Worm (Caenorhabditis elegans): ENCODE results near the gene Y48E1C.1.

Y48E1C.1 gene

ce11 chrII:13461604-13462375, 47.0 kb downstream of the Y48E1C.1 start (continued):
- no peak for TF ChIP-seq unc-130 (GFP tag; optimal IDR thresholded peaks at IDR 0.05)
- no peak for TF ChIP-seq F39B2.1 (GFP tag; IDR thresholded peaks at IDR 0.05)
- peak; percentile 30 for TF ChIP-seq tbp1 (GFP tag; optimal IDR thresholded peaks at IDR 0.05)
- 0 out of 2 replicates have a peak, but pooled peaks have one; percentile 21 for TF ChIP-seq madf-6 (GFP tag; IDR thresholded peaks at IDR 0.05)
- no peak for TF ChIP-seq ceh-27 (GFP tag; optimal IDR thresholded peaks at IDR 0.05)
- no peak for TF ChIP-seq ztf-3 (GFP tag; optimal IDR thresholded peaks at IDR 0.05)
- TF ChIP-seq attf-6 (GFP tag; IDR thresholded peaks at IDR 0.05): no peak
- no peak for TF ChIP-seq cebp-1 (GFP tag; IDR thresholded peaks at IDR 0.05)
- peak; percentile 59 for TF ChIP-seq cebp-1 (tag; optimal IDR thresholded peaks at IDR 0.05)
- TF ChIP-seq madf-10 (tag; optimal IDR thresholded peaks at IDR 0.05): peak; percentile 81
- no peak for TF ChIP-seq nhr-179 (tag; optimal IDR thresholded peaks at IDR 0.05)
- no peak for TF ChIP-seq ceh-79 (tag; optimal IDR thresholded peaks at IDR 0.05)
- peak; percentile 70 for TF ChIP-seq nfyb-1 (GFP tag; IDR thresholded peaks at IDR 0.05)
- no peak for TF ChIP-seq F57C9.4 (tag; optimal IDR thresholded peaks at IDR 0.05)
- no peak for TF ChIP-seq ceh-58 (GFP tag; IDR thresholded peaks at IDR 0.05)
- TF ChIP-seq F49E8.2 (tag; optimal IDR thresholded peaks at IDR 0.05; ENCODE audit: insufficient read depth): no peak
- no peak for TF ChIP-seq bed-1 (GFP tag; IDR thresholded peaks at IDR 0.05)
- no peak for TF ChIP-seq Y95B8A.8 (GFP tag; IDR thresholded peaks at IDR 0.05)
- TF ChIP-seq ceh-40 (GFP tag; IDR thresholded peaks at IDR 0.05): 0 out of 2 replicates have a peak, but pooled peaks have one; percentile 56
- no peak for TF ChIP-seq madf-3 (GFP tag; IDR thresholded peaks at IDR 0.05)
- TF ChIP-seq snpc-4 (GFP tag; optimal IDR thresholded peaks at IDR 0.05): no peak
- TF ChIP-seq snpc-4 (tag; optimal IDR thresholded peaks at IDR 0.05): peak in 3 of 4 experiments; percentile 33 to 36 (median 35)
- no peak for TF ChIP-seq ztf-6 (GFP tag; IDR thresholded peaks at IDR 0.05)
- no peak for TF ChIP-seq aptf-2 (GFP tag; conservative IDR thresholded peaks at IDR 0.05)
- peak; percentile 16 for TF ChIP-seq pha-4 (tag; optimal IDR thresholded peaks at IDR 0.05)
- peak; percentile 44; the same call in 1 of the 2 replicates for TF ChIP-seq zfh-2 (GFP tag; conservative IDR thresholded peaks at IDR 0.05)
- no peak for TF ChIP-seq nhr-120 (GFP tag; IDR thresholded peaks at IDR 0.05)
- TF ChIP-seq lin-26 (GFP tag; IDR thresholded peaks at IDR 0.05): peak; percentile 76
- no peak for TF ChIP-seq nfya-2 (GFP tag; IDR thresholded peaks at IDR 0.05)
- peak; percentile 23 for TF ChIP-seq repo-1 (tag; optimal IDR thresholded peaks at IDR 0.05)
- TF ChIP-seq ceh-100 (GFP tag; IDR thresholded peaks at IDR 0.05): no peak
- TF ChIP-seq die-1 (tag; optimal IDR thresholded peaks at IDR 0.05): no peak
- TF ChIP-seq K11D2.4 (GFP tag; IDR thresholded peaks at IDR 0.05): peak; percentile 53; the same call in 1 of the 2 replicates
- TF ChIP-seq tbx-9 (tag; optimal IDR thresholded peaks at IDR 0.05; ENCODE audit: borderline replicate concordance): no peak
- TF ChIP-seq lin-54 (GFP tag; optimal IDR thresholded peaks at IDR 0.05): peak; percentile 2
- TF ChIP-seq ets-4 (GFP tag; optimal IDR thresholded peaks at IDR 0.05): peak; percentile 66
- TF ChIP-seq ama-1 (optimal IDR thresholded peaks at IDR 0.05): peak; percentile 92
- no peak for TF ChIP-seq ama-1 (GFP tag; optimal IDR thresholded peaks at IDR 0.05)
- TF ChIP-seq ztf-22 (GFP tag; optimal IDR thresholded peaks at IDR 0.05): peak; percentile 94
- TF ChIP-seq hsf-1 (GFP tag; IDR thresholded peaks at IDR 0.05): no peak
- no peak for TF ChIP-seq hmg-20 (GFP tag; IDR thresholded peaks at IDR 0.05)
- TF ChIP-seq egl-44 (GFP tag; IDR thresholded peaks at IDR 0.05): peak; percentile 73; the same call in 1 of the 2 replicates
- no peak for TF ChIP-seq B0261.1 (tag; optimal IDR thresholded peaks at IDR 0.05)
- 0 out of 2 replicates have a peak, but pooled peaks have one; percentile 18 for TF ChIP-seq lir-1 (GFP tag; conservative IDR thresholded peaks at IDR 0.05)
- no peak for TF ChIP-seq Y53G8AR.9 (GFP tag; conservative IDR thresholded peaks at IDR 0.05)
- TF ChIP-seq zim-3 (tag; optimal IDR thresholded peaks at IDR 0.05): no peak
- TF ChIP-seq somi-1 (GFP tag; optimal IDR thresholded peaks at IDR 0.05): peak; percentile 81
- peak; percentile 11 for TF ChIP-seq tlf-1 (GFP tag; optimal IDR thresholded peaks at IDR 0.05)
- peak; percentile 88 for TF ChIP-seq nhr-80 (tag; optimal IDR thresholded peaks at IDR 0.05)
